Fruit fly (Drosophila melanogaster) whole organism, embryonic: ENCODE measurements around the gene CG16853.

Experiments
- CG10959 ChIP-seq: fragments of 200-800 bp; sonication (Bioruptor generic); IDR thresholded peaks from 2 replicates; pipeline ENCODE4 v1.3.6; 2022; ENCODE audit warnings: missing biosample characterization, missing genetic modification characterization
- CG11456 ChIP-seq: fragments of 200-800 bp; sonication (Bioruptor generic); IDR thresholded peaks from 3 replicates; pipeline ENCODE4 v1.3.6; 2022; ENCODE audit warnings: missing biosample characterization, missing genetic modification characterization
- CG11695 ChIP-seq: fragments of 200-800 bp; sonication (Bioruptor generic); IDR thresholded peaks from 3 replicates; pipeline ENCODE4 v1.3.6; 2022; ENCODE audit warnings: missing biosample characterization, missing genetic modification characterization
- CG13624 ChIP-seq: fragments of 200-800 bp; sonication (Bioruptor generic); optimal IDR thresholded peaks from 2 replicates; lab custom pipeline; 2016; ENCODE audit warnings: missing biosample characterization, missing genetic modification characterization
- CG15696 ChIP-seq: fragments of 200-800 bp; sonication (Bioruptor generic); optimal IDR thresholded peaks from 2 replicates; lab custom pipeline; 2019; ENCODE audit warnings: missing biosample characterization, mild to moderate bottlenecking, missing genetic modification characterization, moderate library complexity
- CG16813 ChIP-seq: fragments of 200-800 bp; sonication (Bioruptor generic); IDR thresholded peaks from 3 replicates; pipeline ENCODE4 v1.3.6; 2022; ENCODE audit warnings: missing biosample characterization, missing genetic modification characterization; ENCODE audit not compliant: partially characterized antibody
- CG17186 ChIP-seq: fragments of 200-800 bp; sonication (Bioruptor generic); optimal IDR thresholded peaks from 3 replicates; lab custom pipeline; 2017; ENCODE audit warnings: missing biosample characterization, missing genetic modification reagents, missing genetic modification characterization
- CG17361 ChIP-seq: fragments of 200-800 bp; sonication (Bioruptor generic); IDR thresholded peaks from 3 replicates; pipeline ENCODE4 v1.3.6; 2022; ENCODE audit warnings: missing biosample characterization, missing genetic modification characterization
- CG17802 ChIP-seq: fragments of 200-800 bp; sonication (Bioruptor generic); optimal IDR thresholded peaks from 2 replicates; lab custom pipeline; 2018; ENCODE audit warnings: missing biosample characterization, mild to moderate bottlenecking, missing genetic modification characterization, moderate library complexity
- CG18262 ChIP-seq: fragments of 200-800 bp; optimal IDR thresholded peaks from 3 replicates; lab custom pipeline; 2019; ENCODE audit warnings: missing biosample characterization, mild to moderate bottlenecking, missing genetic modification characterization, moderate library complexity
- CG18619 ChIP-seq: fragments of 200-800 bp; sonication (Bioruptor generic); optimal IDR thresholded peaks from 3 replicates; lab custom pipeline; 2017; ENCODE audit warnings: missing biosample characterization, mild to moderate bottlenecking, missing genetic modification characterization
- CG3065 ChIP-seq: fragments of 200-800 bp; sonication (Bioruptor generic); optimal IDR thresholded peaks from 2 replicates; lab custom pipeline; 2016; ENCODE audit warnings: missing biosample characterization, missing genetic modification characterization
- CG32772 ChIP-seq: fragments of 200-800 bp; sonication (Bioruptor generic); IDR thresholded peaks from 2 replicates; pipeline ENCODE4 v1.3.6; 2022; ENCODE audit warnings: missing biosample characterization, missing genetic modification characterization
- CG34224 ChIP-seq: fragments of 200-800 bp; sonication (Bioruptor generic); IDR thresholded peaks from 3 replicates; pipeline ENCODE4 v1.3.6; 2022; ENCODE audit warnings: missing biosample characterization, missing genetic modification characterization; ENCODE audit not compliant: partially characterized antibody
- CG4854 ChIP-seq: fragments of 200-800 bp; sonication (Bioruptor generic); optimal IDR thresholded peaks from 2 replicates; lab custom pipeline; 2016; ENCODE audit warnings: missing biosample characterization, missing genetic modification characterization, inconsistent platforms
- CG7963 ChIP-seq: fragments of 200-800 bp; sonication (Bioruptor generic); IDR thresholded peaks from 3 replicates; pipeline ENCODE4 v1.3.6; 2022; ENCODE audit warnings: missing biosample characterization, missing genetic modification characterization; ENCODE audit not compliant: partially characterized antibody
- CG9215 ChIP-seq: fragments of 200-800 bp; sonication (Bioruptor generic); IDR thresholded peaks from 2 replicates; pipeline ENCODE4 v1.3.6; 2022; ENCODE audit warnings: missing biosample characterization, missing genetic modification characterization
- CG9727 ChIP-seq: fragments of 200-800 bp; sonication (Bioruptor generic); optimal IDR thresholded peaks from 3 replicates; lab custom pipeline; 2017; ENCODE audit warnings: missing biosample characterization, mild to moderate bottlenecking, missing genetic modification characterization
- Dbx ChIP-seq: fragments of 200-800 bp; sonication (Bioruptor generic); IDR thresholded peaks from 3 replicates; pipeline ENCODE4 v1.3.6; 2022; ENCODE audit warnings: missing biosample characterization, missing genetic modification characterization
- Doc2 ChIP-seq: fragments of 200-800 bp; sonication (Bioruptor generic); IDR thresholded peaks from 2 replicates; pipeline ENCODE4 v1.3.6; 2022; ENCODE audit warnings: missing biosample characterization, missing genetic modification characterization
- Doc3 ChIP-seq: fragments of 200-800 bp; sonication (Bioruptor generic); IDR thresholded peaks from 3 replicates; pipeline ENCODE4 v1.3.6; 2022; ENCODE audit warnings: missing biosample characterization, missing genetic modification characterization; ENCODE audit not compliant: partially characterized antibody
- Fer2 ChIP-seq: fragments of 200-800 bp; sonication (Bioruptor generic); optimal IDR thresholded peaks from 2 replicates; lab custom pipeline; 2018; ENCODE audit warnings: missing biosample characterization, mild to moderate bottlenecking, missing genetic modification characterization, moderate library complexity
- Fer3 ChIP-seq: fragments of 200-800 bp; sonication (Bioruptor generic); optimal IDR thresholded peaks from 2 replicates; lab custom pipeline; 2018; ENCODE audit warnings: missing biosample characterization, mild to moderate bottlenecking, missing genetic modification characterization, moderate library complexity
- Gsc ChIP-seq: fragments of 200-800 bp; sonication (Bioruptor generic); IDR thresholded peaks from 2 replicates; pipeline ENCODE4 v1.3.6; 2022; ENCODE audit warnings: missing biosample characterization, missing genetic modification characterization
- Gug ChIP-seq: fragments of 200-800 bp; sonication (Bioruptor generic); IDR thresholded peaks from 4 replicates; pipeline ENCODE4 v1.3.6; 2022; ENCODE audit warnings: missing biosample characterization, missing genetic modification characterization
- HLH4C ChIP-seq: fragments of 200-800 bp; sonication (Bioruptor generic); IDR thresholded peaks from 3 replicates; pipeline ENCODE4 v1.3.6; 2022; ENCODE audit warnings: missing biosample characterization, missing genetic modification characterization; ENCODE audit not compliant: partially characterized antibody
- Max ChIP-seq: fragments of 200-800 bp; sonication (Bioruptor generic); optimal IDR thresholded peaks from 2 replicates; lab custom pipeline; 2016; ENCODE audit warnings: missing biosample characterization, mild to moderate bottlenecking, missing genetic modification characterization
- NC2α ChIP-seq: fragments of 200-800 bp; sonication (Bioruptor generic); optimal IDR thresholded peaks from 2 replicates; lab custom pipeline; 2016; ENCODE audit warnings: missing biosample characterization, missing genetic modification characterization
- Stat92E ChIP-seq, 3 experiments: fragments of >200 bp in 2 of 3; fragments of 200-800 bp in 1 of 3; sonication (Bioruptor generic) in 1 of 3; optimal IDR thresholded peaks; 2 replicates each; lab custom pipeline; 2017 to 2019; ENCODE audit warnings: missing biosample characterization in 3 of 3, missing genetic modification characterization in 3 of 3, mild to moderate bottlenecking in 1 of 3, moderate library complexity in 1 of 3
- bab2 ChIP-seq: fragments of 200-800 bp; sonication (Bioruptor generic); optimal IDR thresholded peaks from 2 replicates; lab custom pipeline; 2016; ENCODE audit warnings: missing biosample characterization, missing genetic modification characterization
- bsh ChIP-seq, 2 experiments: fragments of 200-800 bp; sonication (Bioruptor generic); optimal IDR thresholded peaks; 2 replicates each; lab custom pipeline; 2017 to 2018; ENCODE audit warnings: mild to moderate bottlenecking in 2 of 2, missing biosample characterization in 2 of 2, missing genetic modification characterization in 2 of 2, moderate library complexity in 1 of 2
- chif ChIP-seq, 2 experiments: fragments of 200-800 bp; sonication (Bioruptor generic); optimal IDR thresholded peaks; 3 replicates each; lab custom pipeline; 2016; ENCODE audit warnings: missing biosample characterization in 2 of 2, missing genetic modification characterization in 2 of 2
- cwo ChIP-seq: fragments of 200-800 bp; sonication (Bioruptor generic); optimal IDR thresholded peaks from 3 replicates; lab custom pipeline; 2017; ENCODE audit warnings: missing biosample characterization, missing genetic modification characterization, mild to moderate bottlenecking, moderate library complexity, missing genetic modification reagents
- dati ChIP-seq: fragments of 200-800 bp; sonication (Bioruptor generic); IDR thresholded peaks from 2 replicates; pipeline ENCODE4 v1.3.6; 2022; ENCODE audit warnings: missing biosample characterization, missing genetic modification characterization
- ems ChIP-seq: fragments of 200-800 bp; sonication (Bioruptor generic); optimal IDR thresholded peaks from 3 replicates; lab custom pipeline; 2016; ENCODE audit warnings: missing biosample characterization, missing genetic modification characterization
- eve ChIP-seq, 2 experiments: fragments of >200 bp; optimal IDR thresholded peaks; 2 replicates each; lab custom pipeline; 2017; ENCODE audit warnings: missing biosample characterization in 2 of 2, missing genetic modification characterization in 2 of 2
- fu2 ChIP-seq: fragments of 200-800 bp; sonication (Bioruptor generic); optimal IDR thresholded peaks from 2 replicates; lab custom pipeline; 2016; ENCODE audit warnings: missing biosample characterization, missing genetic modification characterization
- kay ChIP-seq: fragments of 200-800 bp; sonication (Bioruptor generic); optimal IDR thresholded peaks from 2 replicates; lab custom pipeline; 2016; ENCODE audit warnings: missing biosample characterization, missing genetic modification characterization
- odd ChIP-seq: fragments of 200-800 bp; sonication (Bioruptor generic); optimal IDR thresholded peaks from 2 replicates; lab custom pipeline; 2017; ENCODE audit warnings: missing biosample characterization, mild to moderate bottlenecking, missing genetic modification characterization
- org-1 ChIP-seq: fragments of 200-800 bp; sonication (Bioruptor generic); optimal IDR thresholded peaks from 2 replicates; lab custom pipeline; 2017; ENCODE audit warnings: missing biosample characterization, missing genetic modification characterization
- prd ChIP-seq, 3 experiments: fragments of >200 bp in 2 of 3; fragments of 200-800 bp in 1 of 3; sonication (Bioruptor generic) in 1 of 3; optimal IDR thresholded peaks in 2 of 3; IDR thresholded peaks in 1 of 3; 2 replicates in 2 of 3; 3 replicates in 1 of 3; pipeline versions ENCODE4 v1.3.6 to Lab custom; 2017 to 2022; ENCODE audit warnings: missing biosample characterization in 1 of 3, missing genetic modification characterization in 1 of 3
- run ChIP-seq: fragments of 200-800 bp; sonication (Bioruptor generic); optimal IDR thresholded peaks from 3 replicates; lab custom pipeline; 2018; ENCODE audit warnings: missing biosample characterization, mild to moderate bottlenecking, missing genetic modification characterization
- slou ChIP-seq: fragments of 200-800 bp; sonication (Bioruptor generic); optimal IDR thresholded peaks from 3 replicates; lab custom pipeline; 2016; ENCODE audit warnings: missing biosample characterization, missing genetic modification characterization
- tin ChIP-seq: fragments of 200-800 bp; sonication (Bioruptor generic); optimal IDR thresholded peaks from 3 replicates; lab custom pipeline; 2016; ENCODE audit warnings: missing biosample characterization, missing genetic modification characterization
- tio ChIP-seq: fragments of 200-800 bp; sonication (Bioruptor generic); optimal IDR thresholded peaks from 2 replicates; lab custom pipeline; 2017; ENCODE audit warnings: missing biosample characterization, missing genetic modification characterization, inconsistent platforms
- usp ChIP-seq: fragments of >200 bp; optimal IDR thresholded peaks from 2 replicates; lab custom pipeline; 2017; ENCODE audit warnings: missing biosample characterization, missing genetic modification characterization
- wek ChIP-seq: fragments of 200-800 bp; sonication (Bioruptor generic); optimal IDR thresholded peaks from 3 replicates; lab custom pipeline; 2018; ENCODE audit warnings: missing biosample characterization, mild to moderate bottlenecking, missing genetic modification characterization, moderate library complexity
- zen ChIP-seq: fragments of 200-800 bp; sonication (Bioruptor generic); optimal IDR thresholded peaks from 3 replicates; lab custom pipeline; 2018; ENCODE audit warnings: missing biosample characterization, mild to moderate bottlenecking, missing genetic modification characterization, moderate library complexity

The CG16853 gene

dm6 chr2L:13514262-13514937 lies 27.7 kb upstream of the CG16853 start (continued):
- TF ChIP-seq Fer3 (tag; lab: Kevin White, UChicago) (peak; percentile 61), CG9727 (no peak), dati (GFP tag; lab: Robert Waterston, UW) (no peak), chif (GFP tag; optimal IDR thresholded peaks at IDR 0.05; lab: Kevin White, UChicago) (peak in 1 of 2 experiments; percentile 30), zen (tag; lab: Kevin White, UChicago) (no peak), CG17186 (no peak), CG15696 (no peak), fu2 (GFP tag; lab: Kevin White, UChicago) (no peak), CG10959 (GFP tag; lab: Robert Waterston, UW) (no peak), Max (GFP tag; lab: Kevin White, UChicago) (no peak), eve (GFP tag; optimal IDR thresholded peaks at IDR 0.05; lab: Kevin White, UChicago) (peak in 1 of 2 experiments; percentile 67), tin (GFP tag; lab: Kevin White, UChicago) (peak; percentile 8), NC2α (no peak), Doc2 (GFP tag; lab: Robert Waterston, UW) (no peak), cwo (GFP tag; lab: Kevin White, UChicago) (peak; percentile 92), wek (GFP tag; lab: Kevin White, UChicago) (peak; percentile 24), Fer2 (tag; lab: Kevin White, UChicago) (peak; percentile 29), slou (GFP tag; lab: Kevin White, UChicago) (no peak), Doc3 (GFP tag; lab: Robert Waterston, UW) (0 out of 3 replicates have a peak, but pooled peaks have one; percentile 27), tio (GFP tag; lab: Kevin White, UChicago) (peak; percentile 52), run (tag; lab: Kevin White, UChicago) (peak; percentile 22), CG9215 (GFP tag; lab: Robert Waterston, UW) (peak; percentile 62), prd (optimal IDR thresholded peaks at IDR 0.05; lab: Kevin White, UChicago) (no peak), prd (GFP tag; IDR thresholded peaks at IDR 0.05; lab: Robert Waterston, UW) (peak; percentile 72), CG34224 (GFP tag; lab: Robert Waterston, UW) (0 out of 3 replicates have a peak, but pooled peaks have one; percentile 15), bsh (GFP tag; optimal IDR thresholded peaks at IDR 0.05; lab: Kevin White, UChicago) (peak in 1 of 2 experiments; percentile 49), CG32772 (peak; percentile 26; the same call in 1 of the 2 replicates), CG18262 (tag; lab: Kevin White, UChicago) (no peak), CG16813 (GFP tag; lab: Robert Waterston, UW) (no peak), odd (GFP tag; lab: Kevin White, UChicago) (peak; percentile 37), CG17802 (tag; lab: Kevin White, UChicago) (no peak), HLH4C (no peak), ems (GFP tag; lab: Kevin White, UChicago) (no peak), CG7963 (no peak), usp (no peak), Stat92E (GFP tag; optimal IDR thresholded peaks at IDR 0.05; lab: Kevin White, UChicago) (no peak), CG18619 (GFP tag; lab: Kevin White, UChicago) (peak; percentile 50), CG17361 (peak; percentile 81; the same call in 1 of the 3 replicates), bab2 (no peak), CG13624 (GFP tag; lab: Kevin White, UChicago) (no peak), Gsc (GFP tag; lab: Robert Waterston, UW) (no peak), Gug (peak; percentile 60; the same call in 1 of the 4 replicates), CG11456 (GFP tag; lab: Robert Waterston, UW) (peak; percentile 51; the same call in 1 of the 3 replicates), CG11695 (peak; percentile 56; the same call in 1 of the 3 replicates), org-1 (peak; percentile 65), kay (no peak), CG4854 (GFP tag; lab: Kevin White, UChicago) (no peak), Dbx (GFP tag; lab: Robert Waterston, UW) (peak; percentile 63; the same call in 2 of the 3 replicates), CG3065 (GFP tag; lab: Kevin White, UChicago) (no peak)
